Fruit fly (Drosophila melanogaster): ENCODE measurements around the gene CG42355.

Gene CG42355

dm6 chr3L:2038124-2038523 lies at the start of gene CG42355:
Gene CG42355, minus strand, starts transcription at chr3L:2038224.
- no peak for TF ChIP-seq Dll (optimal IDR thresholded peaks at IDR 0.05)
- TF ChIP-seq EcR (GFP tag; optimal IDR thresholded peaks at IDR 0.05), result no peak
- TF ChIP-seq psq (optimal IDR thresholded peaks at IDR 0.05), result no peak
- no peak for TF ChIP-seq pan (optimal IDR thresholded peaks at IDR 0.05)
- no peak for TF ChIP-seq usp (GFP tag; optimal IDR thresholded peaks at IDR 0.05)
- TF ChIP-seq CG8478 (optimal IDR thresholded peaks at IDR 0.05), result no peak

dm6 chr3L:2026691-2027090 lies 11.3 kb downstream of the CG42355 start, which contains the start of gene Grl62c:
Gene Grl62c, plus strand, starts transcription at chr3L:2026991.
- TF ChIP-seq pan (optimal IDR thresholded peaks at IDR 0.05), result no peak
- TF ChIP-seq Dll (optimal IDR thresholded peaks at IDR 0.05), result no peak
- TF ChIP-seq usp (GFP tag; optimal IDR thresholded peaks at IDR 0.05), result no peak
- TF ChIP-seq CG8478 (optimal IDR thresholded peaks at IDR 0.05), result no peak
- TF ChIP-seq psq (optimal IDR thresholded peaks at IDR 0.05), result no peak
- no peak for TF ChIP-seq EcR (GFP tag; optimal IDR thresholded peaks at IDR 0.05)

- TF ChIP-seq psq (optimal IDR thresholded peaks at IDR 0.05) (no peak), pan (optimal IDR thresholded peaks at IDR 0.05) (no peak), CG8478 (optimal IDR thresholded peaks at IDR 0.05) (no peak), EcR (GFP tag; optimal IDR thresholded peaks at IDR 0.05) (no peak), Dll (optimal IDR thresholded peaks at IDR 0.05) (no peak), usp (GFP tag; optimal IDR thresholded peaks at IDR 0.05) (no peak)
These were observed 14.7 kb downstream of the CG42355 start, which contains the start of gene Grl62b for dm6 chr3L:2023291-2023690. Gene Grl62b, minus strand, starts transcription at chr3L:2023391.

dm6 chr3L:2021858-2022257 lies 16.2 kb downstream of the CG42355 start, which contains the start of gene Grl62a:
Gene Grl62a, minus strand, starts transcription at chr3L:2021958.
- no peak for TF ChIP-seq Dll (optimal IDR thresholded peaks at IDR 0.05)
- no peak for TF ChIP-seq usp (GFP tag; optimal IDR thresholded peaks at IDR 0.05)
- TF ChIP-seq pan (optimal IDR thresholded peaks at IDR 0.05), result no peak
- no peak for TF ChIP-seq EcR (GFP tag; optimal IDR thresholded peaks at IDR 0.05)
- no peak for TF ChIP-seq psq (optimal IDR thresholded peaks at IDR 0.05)
- TF ChIP-seq CG8478 (optimal IDR thresholded peaks at IDR 0.05), result no peak

DNA sequence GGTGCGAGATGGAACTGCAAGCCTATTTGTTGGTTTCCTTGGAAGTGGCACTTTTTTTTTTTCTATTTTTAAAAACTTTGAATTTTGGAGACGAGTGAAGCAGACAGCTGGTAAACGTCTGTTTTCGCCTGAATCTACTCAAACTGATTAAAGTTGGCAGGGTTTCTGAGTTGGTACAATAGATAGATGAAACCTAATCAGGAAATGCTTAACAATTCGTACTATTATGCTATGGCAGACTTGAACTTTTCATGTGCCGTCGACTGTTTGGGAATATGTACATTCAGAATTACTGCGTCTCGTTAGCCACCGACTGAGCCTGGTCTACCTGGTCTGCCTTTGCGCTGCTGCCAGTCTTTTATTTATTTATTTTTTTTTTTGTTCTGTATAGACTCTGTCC lies 32.5 kb downstream of the CG42355 start, which contains the start of gene CG42841:
Gene CG42841 (minus strand): TSS at position 101 of the 400 bp plus-strand sequence.
- TF ChIP-seq usp (GFP tag; optimal IDR thresholded peaks at IDR 0.05) (no peak), Dll (optimal IDR thresholded peaks at IDR 0.05) (no peak), CG8478 (optimal IDR thresholded peaks at IDR 0.05) (no peak), EcR (GFP tag; optimal IDR thresholded peaks at IDR 0.05) (no peak), psq (optimal IDR thresholded peaks at IDR 0.05) (no peak), pan (optimal IDR thresholded peaks at IDR 0.05) (no peak)

dm6 chr3L:2004732-2005131 lies 33.3 kb downstream of the CG42355 start:
- TF ChIP-seq pan (optimal IDR thresholded peaks at IDR 0.05) (no peak), CG8478 (optimal IDR thresholded peaks at IDR 0.05) (no peak), psq (optimal IDR thresholded peaks at IDR 0.05) (no peak), EcR (GFP tag; optimal IDR thresholded peaks at IDR 0.05) (no peak), usp (GFP tag; optimal IDR thresholded peaks at IDR 0.05) (no peak), Dll (optimal IDR thresholded peaks at IDR 0.05) (no peak)

Data from whole organism.